Fruit fly (Drosophila melanogaster) whole organism: ENCODE results near the gene VhaM9.7-d.
"Not testable (repeated sequence)": the region's sequence is repeated elsewhere in the genome, so short reads cannot be mapped to it uniquely, and the experiment has no call there.

Source experiments
- CG8478 ChIP-seq: fragments of >200 bp; optimal IDR thresholded peaks from 2 replicates; lab custom pipeline; 2018; ENCODE audit warnings: inconsistent platforms
- Dll ChIP-seq: fragments of >200 bp; optimal IDR thresholded peaks from 2 replicates; lab custom pipeline; 2017
- EcR ChIP-seq, 2 experiments: fragments of >200 bp; optimal IDR thresholded peaks; 2 replicates each; lab custom pipeline; 2017; ENCODE audit warnings: missing biosample characterization in 2 of 2, missing genetic modification characterization in 2 of 2, missing genetic modification reagents in 2 of 2
- pan ChIP-seq: fragments of >200 bp; optimal IDR thresholded peaks from 2 replicates; lab custom pipeline; 2017
- psq ChIP-seq: fragments of >200 bp; optimal IDR thresholded peaks from 2 replicates; lab custom pipeline; 2017
- usp ChIP-seq: fragments of >200 bp; optimal IDR thresholded peaks from 2 replicates; lab custom pipeline; 2017; ENCODE audit warnings: missing biosample characterization, missing genetic modification characterization, mixed read lengths

The VhaM9.7-d gene

DNA sequence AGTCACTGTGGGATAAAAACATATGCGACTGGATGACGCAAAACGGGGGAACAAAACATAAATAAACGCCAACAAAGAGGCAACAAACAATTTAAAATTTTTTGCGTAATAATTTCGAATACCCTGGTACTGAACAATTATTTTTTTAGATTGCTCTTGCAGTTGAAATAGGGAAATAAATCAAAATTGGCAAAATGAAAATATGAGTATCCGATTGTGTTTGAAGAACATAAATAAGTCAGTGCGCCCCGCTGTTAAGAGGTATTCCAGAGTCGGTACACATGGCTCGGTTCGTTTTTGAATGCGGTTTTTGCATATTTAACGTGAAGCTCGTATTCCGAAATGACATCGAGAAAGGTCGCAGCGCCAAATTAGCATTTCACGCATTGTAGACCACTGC, 10.5 kb downstream of the VhaM9.7-d start:
- TF ChIP-seq EcR (GFP tag; optimal IDR thresholded peaks at IDR 0.05; lab: Kevin White, UChicago) (no peak), psq (no peak), pan (lab: Kevin White, UChicago) (peak; percentile 84)

DNA sequence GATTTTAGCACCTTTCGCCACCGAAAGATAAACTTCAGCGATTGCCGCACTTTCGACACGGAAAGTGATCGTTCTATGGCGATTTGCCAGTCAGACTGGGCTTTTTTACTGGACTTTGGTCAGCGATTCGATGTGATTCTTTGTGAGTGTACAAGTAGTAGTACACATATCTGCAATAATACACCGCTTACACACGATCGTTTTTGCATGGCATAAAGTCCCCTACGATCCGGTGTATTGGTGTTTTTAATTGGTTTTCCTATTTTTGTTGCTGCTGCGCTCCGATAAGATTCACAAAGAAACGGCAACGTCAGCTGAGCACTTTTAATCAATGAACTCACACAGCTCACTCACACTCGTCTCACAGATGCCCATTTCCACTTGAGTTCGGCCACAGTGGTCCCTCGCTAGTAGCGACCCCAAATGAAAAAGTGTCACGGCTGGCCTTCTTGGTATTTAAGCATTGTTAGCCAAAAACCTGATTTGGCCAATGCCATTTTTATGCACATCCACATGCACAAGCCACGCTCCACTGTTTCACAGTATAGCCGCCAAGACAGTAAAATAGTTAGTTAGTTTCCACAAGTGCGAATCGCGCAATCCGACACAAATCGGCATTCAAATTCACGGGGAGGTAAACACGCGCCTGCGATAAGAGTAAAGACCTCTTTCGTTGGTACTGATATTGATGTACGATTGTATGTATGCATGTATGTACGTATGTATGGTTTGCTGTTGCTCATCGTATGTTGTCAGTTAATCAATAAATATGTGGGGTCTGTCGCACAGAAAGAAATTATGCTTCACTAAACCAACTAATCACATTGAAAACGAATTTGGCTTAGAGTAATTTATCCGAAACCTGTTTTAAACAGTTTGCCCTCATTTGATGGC, 11.4 kb downstream of the VhaM9.7-d start:
- TF ChIP-seq EcR (GFP tag; optimal IDR thresholded peaks at IDR 0.05; lab: Kevin White, UChicago) (peak in 1 of 2 experiments; percentile 28), Dll (lab: Kevin White, UChicago) (no peak)

DNA sequence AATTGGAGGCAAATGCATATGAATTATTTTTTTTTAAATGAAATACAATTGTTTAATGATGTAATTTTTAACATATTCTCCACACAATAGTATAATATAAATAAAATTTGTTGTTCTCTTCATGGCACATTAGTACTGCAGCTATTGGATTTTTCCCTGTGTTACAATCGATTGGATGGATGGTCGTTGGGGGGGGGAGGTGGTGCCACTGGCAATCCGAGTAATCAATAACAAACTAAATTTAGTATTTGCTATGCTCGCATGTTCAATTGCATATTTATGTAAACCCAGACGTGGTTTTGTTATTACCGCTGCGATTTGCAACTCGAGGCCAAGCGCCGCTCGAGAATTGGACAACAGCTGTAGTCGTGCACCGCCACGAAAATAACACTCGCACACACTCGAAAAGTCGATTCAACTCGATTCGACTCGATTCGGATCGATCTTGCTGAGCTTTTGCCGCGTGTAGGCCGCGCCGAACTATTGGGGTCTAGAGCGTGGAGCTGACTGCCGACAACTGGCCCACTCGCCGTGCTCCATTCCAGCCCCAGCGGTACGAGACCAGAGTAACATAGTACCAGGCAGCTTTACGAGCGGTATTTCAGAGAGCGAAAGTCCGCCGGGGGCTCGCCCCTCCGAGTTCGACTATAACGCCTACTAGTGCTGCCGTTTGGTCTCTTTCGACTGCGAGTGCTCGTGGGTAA, 12.4 kb downstream of the VhaM9.7-d start, which contains the start of gene CG18622:
Gene CG18622, minus strand, starts transcription at position 513 of the 704 bp plus-strand sequence.
- TF ChIP-seq Dll (lab: Kevin White, UChicago) (no peak), psq (no peak), EcR (GFP tag; optimal IDR thresholded peaks at IDR 0.05; lab: Kevin White, UChicago) (no peak), usp (GFP tag; lab: Kevin White, UChicago) (no peak), pan (lab: Kevin White, UChicago) (no peak), CG8478 (lab: Kevin White, UChicago) (no peak)

DNA sequence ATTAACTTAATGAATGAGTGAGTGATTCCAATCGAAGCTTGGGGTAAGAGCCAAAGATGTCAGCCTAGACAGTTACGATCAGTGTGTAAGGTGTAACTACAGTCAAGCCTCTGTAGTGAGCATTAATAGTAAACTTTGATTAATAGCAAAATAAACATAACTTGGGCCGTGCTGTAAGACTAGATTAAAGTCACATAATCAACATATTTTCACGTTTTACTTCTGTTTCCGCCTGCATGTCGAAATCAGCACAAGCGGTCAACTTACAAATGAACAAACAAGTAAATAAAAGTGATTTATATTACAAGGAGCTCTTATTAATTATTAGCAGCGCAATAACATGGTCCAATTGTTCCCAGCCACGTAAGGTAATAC, 12.9 kb downstream of the VhaM9.7-d start:
- TF ChIP-seq EcR (GFP tag; optimal IDR thresholded peaks at IDR 0.05; lab: Kevin White, UChicago): no peak
- no peak for TF ChIP-seq usp (GFP tag; lab: Kevin White, UChicago)
- TF ChIP-seq CG8478 (lab: Kevin White, UChicago): no peak
- no peak for TF ChIP-seq psq
- TF ChIP-seq Dll (lab: Kevin White, UChicago): no peak
- TF ChIP-seq pan (lab: Kevin White, UChicago): no peak

DNA sequence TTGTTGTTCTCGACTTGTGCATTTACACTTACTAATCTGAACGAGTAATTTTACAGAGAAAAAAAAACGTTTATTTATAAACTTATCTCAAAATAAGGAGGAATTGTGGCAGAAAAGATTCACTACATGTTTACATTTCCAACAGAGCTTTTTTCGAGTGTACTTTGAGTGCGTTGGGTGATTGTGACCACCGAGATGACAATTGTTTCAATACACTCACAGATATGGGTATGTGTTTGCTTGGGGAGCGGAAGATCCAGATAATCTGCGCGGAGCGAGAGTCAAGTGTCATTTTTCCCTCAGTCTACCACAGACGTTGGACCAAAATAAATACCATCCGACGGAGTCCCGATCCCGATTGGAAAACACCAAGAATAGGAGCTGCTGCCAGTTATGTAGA, 13.5 kb downstream of the VhaM9.7-d start, which contains the start of gene MESK4:
Gene MESK4, plus strand, starts transcription at position 301 of the 400 bp plus-strand sequence.
- TF ChIP-seq EcR (GFP tag; optimal IDR thresholded peaks at IDR 0.05; lab: Kevin White, UChicago); CG8478 (lab: Kevin White, UChicago); pan (lab: Kevin White, UChicago): not testable (repeated sequence)

DNA sequence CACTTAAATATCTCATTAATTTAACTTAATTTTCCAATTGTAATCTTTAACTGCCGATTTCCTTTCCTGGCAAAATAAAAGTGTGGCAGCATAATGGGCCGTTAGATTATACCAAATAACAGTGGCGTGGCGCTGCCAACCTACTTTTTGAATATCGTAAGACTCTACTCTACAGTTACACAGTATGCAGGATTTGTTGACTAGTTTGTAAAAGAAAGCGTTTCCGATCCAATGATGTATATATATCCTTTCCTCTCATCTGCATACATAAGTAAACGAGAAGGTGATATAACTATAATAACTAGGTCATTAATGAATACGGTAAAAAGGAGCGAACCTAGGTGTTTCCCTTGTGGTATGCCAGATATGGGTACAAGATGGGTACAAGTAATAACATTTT, 16.8 kb downstream of the VhaM9.7-d start, which contains the start of gene EMC2B:
Gene EMC2B, minus strand, starts transcription at position 98 of the 400 bp plus-strand sequence.
- TF ChIP-seq pan (lab: Kevin White, UChicago): no peak
- TF ChIP-seq usp (GFP tag; lab: Kevin White, UChicago): no peak
- no peak for TF ChIP-seq psq
- TF ChIP-seq Dll (lab: Kevin White, UChicago): no peak
- TF ChIP-seq CG8478 (lab: Kevin White, UChicago): no peak
- no peak for TF ChIP-seq EcR (GFP tag; optimal IDR thresholded peaks at IDR 0.05; lab: Kevin White, UChicago)

DNA sequence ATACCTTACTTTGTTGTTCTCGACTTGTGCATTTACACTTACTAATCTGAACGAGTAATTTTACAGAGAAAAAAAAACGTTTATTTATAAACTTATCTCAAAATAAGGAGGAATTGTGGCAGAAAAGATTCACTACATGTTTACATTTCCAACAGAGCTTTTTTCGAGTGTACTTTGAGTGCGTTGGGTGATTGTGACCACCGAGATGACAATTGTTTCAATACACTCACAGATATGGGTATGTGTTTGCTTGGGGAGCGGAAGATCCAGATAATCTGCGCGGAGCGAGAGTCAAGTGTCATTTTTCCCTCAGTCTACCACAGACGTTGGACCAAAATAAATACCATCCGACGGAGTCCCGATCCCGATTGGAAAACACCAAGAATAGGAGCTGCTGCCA, 17.7 kb downstream of the VhaM9.7-d start, which contains the start of gene CG31274:
Gene CG31274, plus strand, starts transcription at position 301 of the 400 bp plus-strand sequence.
- not testable (repeated sequence) for TF ChIP-seq pan (lab: Kevin White, UChicago); psq; Dll (lab: Kevin White, UChicago)

DNA sequence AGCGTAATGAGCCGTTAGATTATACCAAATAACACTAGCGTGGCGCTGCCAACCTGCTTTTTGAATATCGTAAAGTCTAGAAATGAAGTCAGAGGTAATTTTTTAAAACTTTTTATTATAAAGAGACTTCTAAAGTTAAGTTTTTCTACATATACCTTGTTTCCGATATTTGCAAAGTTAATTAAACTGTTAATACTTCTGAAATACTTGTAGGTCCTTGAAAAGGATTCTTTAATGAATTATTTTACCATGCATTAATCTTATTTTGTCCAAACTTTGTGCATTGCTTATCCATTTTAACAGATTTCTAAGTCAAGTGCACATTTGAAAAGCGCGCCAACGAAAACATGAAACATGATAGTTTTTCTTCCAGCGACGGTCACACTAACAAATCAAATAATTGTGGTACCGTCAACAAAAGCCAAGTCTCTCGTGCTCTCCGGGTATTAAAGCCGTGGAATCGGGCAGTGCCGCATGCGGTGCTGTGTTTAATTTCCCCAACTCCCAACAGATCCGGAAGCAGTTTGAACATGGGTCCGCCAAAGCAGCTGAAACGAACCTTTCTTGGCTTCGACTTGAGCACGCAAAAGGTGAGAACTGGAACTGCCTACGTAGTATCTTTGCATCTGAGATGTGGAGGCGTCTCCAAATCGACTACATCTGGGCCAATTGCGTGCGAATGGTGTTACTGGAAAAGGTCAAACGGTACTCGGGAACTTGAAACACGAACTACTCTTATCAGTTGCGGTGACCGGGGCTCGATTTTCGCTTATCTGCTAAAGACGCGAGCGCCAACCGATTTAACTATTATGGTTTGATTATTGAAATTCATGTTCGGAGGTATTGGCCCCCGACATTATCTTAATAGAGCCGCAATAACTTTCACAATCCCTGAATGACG, 21.3 kb downstream of the VhaM9.7-d start, which contains the start of the genes EMC2A and CG3534:
Gene EMC2A, minus strand, starts transcription at position 13 of the 901 bp plus-strand sequence.
Gene CG3534, plus strand, starts transcription at position 388 of the 901 bp plus-strand sequence.
- no peak for TF ChIP-seq EcR (GFP tag; optimal IDR thresholded peaks at IDR 0.05; lab: Kevin White, UChicago)

DNA sequence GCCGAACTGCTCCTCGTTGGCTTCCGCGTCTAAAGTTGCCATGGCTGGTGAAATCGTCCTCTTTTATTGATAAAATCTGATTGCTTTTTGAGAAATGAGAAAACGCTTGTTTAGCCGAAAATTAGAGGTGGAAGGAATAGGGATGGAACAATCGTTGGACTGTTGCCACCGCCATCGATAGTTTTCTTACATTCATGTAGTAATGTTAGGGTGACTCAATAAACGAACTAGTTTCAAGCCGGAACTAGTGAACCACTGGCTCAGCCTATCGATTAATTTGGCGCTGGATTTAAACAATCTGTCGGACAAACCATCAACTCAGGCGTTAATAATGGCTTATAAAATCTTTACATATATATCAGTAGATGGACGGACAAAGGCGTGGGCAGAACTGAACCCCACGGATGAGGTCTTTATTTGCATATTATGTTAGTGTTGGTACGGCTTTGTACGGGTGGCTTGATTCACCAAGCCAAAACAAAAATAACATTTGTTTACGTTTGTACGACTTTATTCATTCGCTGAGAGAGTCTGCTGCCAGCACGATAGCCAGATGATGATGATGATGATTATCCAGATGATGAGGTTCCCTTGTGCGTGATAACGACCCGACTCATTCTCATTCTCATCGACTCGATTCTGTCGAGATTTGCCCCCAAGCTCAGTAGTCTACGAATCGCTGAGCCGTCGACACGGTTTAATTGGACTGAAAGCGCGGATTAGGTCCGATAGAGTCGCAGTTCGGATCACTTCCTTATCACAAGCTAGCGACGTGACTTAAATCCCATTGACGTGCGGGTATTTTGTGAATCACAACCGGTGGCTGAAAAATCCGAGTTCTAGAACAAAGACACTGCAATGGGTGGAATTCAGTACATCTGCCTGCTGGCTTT, 27.5 kb downstream of the VhaM9.7-d start, which contains the start of the genes Sf3a1 and Irc:
Gene Sf3a1, minus strand, starts transcription at position 138 of the 893 bp plus-strand sequence.
Gene Irc, plus strand, starts transcription at position 658 of the 893 bp plus-strand sequence.
- TF ChIP-seq pan (lab: Kevin White, UChicago): no peak
- no peak for TF ChIP-seq usp (GFP tag; lab: Kevin White, UChicago)
- TF ChIP-seq EcR (GFP tag; optimal IDR thresholded peaks at IDR 0.05; lab: Kevin White, UChicago): no peak
- TF ChIP-seq psq: no peak
- no peak for TF ChIP-seq CG8478 (lab: Kevin White, UChicago)
- no peak for TF ChIP-seq Dll (lab: Kevin White, UChicago)

DNA sequence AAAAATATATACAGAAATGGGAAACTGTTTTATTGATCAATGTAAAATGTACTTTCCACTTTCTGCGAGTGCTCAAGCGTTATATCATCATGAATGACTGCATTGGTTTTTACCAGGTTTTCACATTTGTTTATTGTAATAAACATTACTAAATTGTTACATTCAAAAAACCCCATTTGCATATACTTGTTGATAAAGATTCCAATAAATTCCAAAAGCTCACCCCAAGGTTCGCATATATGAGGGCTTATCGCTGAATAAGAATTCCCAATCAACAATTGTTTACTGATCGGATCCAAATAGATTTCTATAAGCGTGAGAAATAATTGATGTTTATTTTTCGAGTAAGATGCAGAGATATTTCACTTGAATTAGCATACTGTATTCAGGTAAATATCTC, 28.5 kb downstream of the VhaM9.7-d start:
- TF ChIP-seq EcR (GFP tag; optimal IDR thresholded peaks at IDR 0.05; lab: Kevin White, UChicago): no peak
- no peak for TF ChIP-seq Dll (lab: Kevin White, UChicago)
- TF ChIP-seq pan (lab: Kevin White, UChicago): no peak
- no peak for TF ChIP-seq psq
- no peak for TF ChIP-seq usp (GFP tag; lab: Kevin White, UChicago)
- no peak for TF ChIP-seq CG8478 (lab: Kevin White, UChicago)
